Worm (Caenorhabditis elegans) whole organism, L2 larva: ENCODE measurements around the gene mdt-4.

Experiments used
- F13H6.1 ChIP-seq: sonication (generic microtip); optimal IDR thresholded peaks from 2 replicates; lab custom pipeline; 2016; ENCODE audit warnings: missing genetic modification characterization, missing compliant biosample characterization
- aly-2 ChIP-seq: fragments of 150-350 bp; optimal IDR thresholded peaks from 2 replicates; lab custom pipeline; 2014; ENCODE audit warnings: missing biosample characterization, missing genetic modification characterization
- blmp-1 ChIP-seq: sonication (generic microtip); optimal IDR thresholded peaks from 2 replicates; lab custom pipeline; 2017; ENCODE audit warnings: missing genetic modification characterization, mild to moderate bottlenecking, missing compliant biosample characterization, antibody characterized with exemption, moderate library complexity; ENCODE audit not compliant: insufficient read depth
- ceh-16 ChIP-seq: fragments of 150-350 bp; optimal IDR thresholded peaks from 2 replicates; lab custom pipeline; 2014; ENCODE audit warnings: missing biosample characterization, missing genetic modification characterization
- ceh-82 ChIP-seq: fragments of 150-350 bp; optimal IDR thresholded peaks from 2 replicates; lab custom pipeline; 2014; ENCODE audit warnings: missing biosample characterization, missing genetic modification characterization
- dmd-4 ChIP-seq: sonication (generic microtip); optimal IDR thresholded peaks from 2 replicates; lab custom pipeline; 2017; ENCODE audit warnings: missing biosample characterization, missing genetic modification characterization
- egl-27 ChIP-seq: sonication (generic microtip); optimal IDR thresholded peaks from 3 replicates; lab custom pipeline; 2017; ENCODE audit warnings: missing biosample characterization, missing genetic modification reagents, missing genetic modification characterization
- elt-1 ChIP-seq: fragments of 150-350 bp; optimal IDR thresholded peaks from 2 replicates; lab custom pipeline; 2014; ENCODE audit warnings: missing biosample characterization, missing genetic modification characterization
- elt-3 ChIP-seq: sonication (generic microtip); optimal IDR thresholded peaks from 2 replicates; lab custom pipeline; 2017; ENCODE audit warnings: missing biosample characterization, missing genetic modification characterization
- fos-1 ChIP-seq: fragments of 150-350 bp; optimal IDR thresholded peaks from 2 replicates; lab custom pipeline; 2014; ENCODE audit warnings: missing biosample characterization, missing genetic modification characterization
- gmeb-1 ChIP-seq: fragments of 150-350 bp; optimal IDR thresholded peaks from 2 replicates; lab custom pipeline; 2014; ENCODE audit warnings: missing biosample characterization, missing genetic modification characterization
- lin-11 ChIP-seq: fragments of 150-350 bp; sonication (generic microtip); optimal IDR thresholded peaks from 2 replicates; lab custom pipeline; 2014; ENCODE audit warnings: missing biosample characterization, missing genetic modification characterization, inconsistent platforms, mixed read lengths
- lin-13 ChIP-seq: fragments of 150-350 bp; optimal IDR thresholded peaks from 2 replicates; lab custom pipeline; 2014; ENCODE audit warnings: missing biosample characterization, missing genetic modification reagents, missing genetic modification characterization
- lin-39 ChIP-seq: fragments of 150-350 bp; optimal IDR thresholded peaks from 2 replicates; lab custom pipeline; 2014; ENCODE audit warnings: missing biosample characterization, missing genetic modification reagents, missing genetic modification characterization
- lsy-2 ChIP-seq, 2 experiments: fragments of 150-350 bp in 1 of 2; sonication (generic microtip) in 1 of 2; optimal IDR thresholded peaks; 2 replicates each; lab custom pipeline; 2014 to 2017; ENCODE audit warnings: missing biosample characterization in 2 of 2, missing genetic modification characterization in 2 of 2
- mbf-1 ChIP-seq: sonication (generic microtip); optimal IDR thresholded peaks from 2 replicates; lab custom pipeline; 2017; ENCODE audit warnings: missing biosample characterization, missing genetic modification characterization
- mdl-1 ChIP-seq, 2 experiments: fragments of 150-350 bp in 1 of 2; sonication (generic microtip) in 1 of 2; optimal IDR thresholded peaks; 2 replicates each; lab custom pipeline; 2017; ENCODE audit warnings: missing biosample characterization in 2 of 2, missing genetic modification characterization in 2 of 2
- nhr-11 ChIP-seq: fragments of 150-350 bp; optimal IDR thresholded peaks from 2 replicates; lab custom pipeline; 2014; ENCODE audit warnings: missing biosample characterization, missing genetic modification characterization
- nhr-12 ChIP-seq: fragments of 150-350 bp; optimal IDR thresholded peaks from 2 replicates; lab custom pipeline; 2014; ENCODE audit warnings: missing biosample characterization, missing genetic modification characterization
- nhr-129 ChIP-seq: fragments of 150-350 bp; optimal IDR thresholded peaks from 2 replicates; lab custom pipeline; 2014; ENCODE audit warnings: missing biosample characterization, missing genetic modification characterization
- nhr-21 ChIP-seq: fragments of 150-350 bp; optimal IDR thresholded peaks from 2 replicates; lab custom pipeline; 2014; ENCODE audit warnings: missing biosample characterization, missing genetic modification characterization
- nhr-237 ChIP-seq: fragments of 150-350 bp; optimal IDR thresholded peaks from 2 replicates; lab custom pipeline; 2014; ENCODE audit warnings: missing biosample characterization, missing genetic modification characterization
- nhr-25 ChIP-seq: fragments of 150-350 bp; sonication (generic microtip); optimal IDR thresholded peaks from 3 replicates; lab custom pipeline; 2014; ENCODE audit warnings: missing biosample characterization, missing genetic modification characterization
- nhr-6 ChIP-seq: fragments of 150-350 bp; optimal IDR thresholded peaks from 2 replicates; lab custom pipeline; 2014; ENCODE audit warnings: missing biosample characterization, missing genetic modification characterization
- nhr-77 ChIP-seq: fragments of 150-350 bp; optimal IDR thresholded peaks from 2 replicates; lab custom pipeline; 2014; ENCODE audit warnings: missing biosample characterization, missing genetic modification characterization
- peb-1 ChIP-seq: fragments of 150-350 bp; optimal IDR thresholded peaks from 2 replicates; lab custom pipeline; 2014; ENCODE audit warnings: missing biosample characterization, missing genetic modification characterization
- sem-4 ChIP-seq: fragments of 150-350 bp; optimal IDR thresholded peaks from 2 replicates; lab custom pipeline; 2014; ENCODE audit warnings: missing biosample characterization, missing genetic modification reagents, missing genetic modification characterization
- skn-1 ChIP-seq: sonication (generic microtip); optimal IDR thresholded peaks from 2 replicates; lab custom pipeline; 2017; ENCODE audit warnings: missing biosample characterization, missing genetic modification characterization
- sma-9 ChIP-seq, 2 experiments: fragments of 150-350 bp in 1 of 2; sonication (generic microtip) in 1 of 2; optimal IDR thresholded peaks; 2 replicates each; lab custom pipeline; 2014 to 2016; ENCODE audit warnings: missing genetic modification characterization in 2 of 2, mild to moderate bottlenecking in 1 of 2, missing biosample characterization in 1 of 2, missing compliant biosample characterization in 1 of 2, missing genetic modification reagents in 1 of 2, moderate library complexity in 1 of 2
- unc-62 ChIP-seq: fragments of 150-350 bp; optimal IDR thresholded peaks from 2 replicates; lab custom pipeline; 2014; ENCODE audit warnings: missing biosample characterization, missing genetic modification reagents, missing genetic modification characterization
- zag-1 ChIP-seq: fragments of 150-350 bp; optimal IDR thresholded peaks from 2 replicates; lab custom pipeline; 2014; ENCODE audit warnings: missing biosample characterization, missing genetic modification characterization
- ztf-1 ChIP-seq: fragments of 200-800 bp; sonication (Bioruptor generic); conservative IDR thresholded peaks from 2 replicates; pipeline ENCODE4 v1.3.6; 2022; ENCODE audit warnings: missing genetic modification characterization, missing compliant biosample characterization
- ztf-11 ChIP-seq: sonication (generic microtip); optimal IDR thresholded peaks from 2 replicates; lab custom pipeline; 2017; ENCODE audit warnings: missing biosample characterization, missing genetic modification characterization
- ztf-4 ChIP-seq: fragments of 150-350 bp; optimal IDR thresholded peaks from 2 replicates; lab custom pipeline; 2014; ENCODE audit warnings: missing biosample characterization, missing genetic modification characterization

mdt-4 gene

ce11 chrII:4985961-4986503 lies 42.3 kb upstream of the mdt-4 start:
- peak; percentile 49 for TF ChIP-seq sma-9 (GFP tag; optimal IDR thresholded peaks at IDR 0.05; lab: Kevin White, UChicago)
- no peak for TF ChIP-seq sma-9 (tag; optimal IDR thresholded peaks at IDR 0.05; lab: Kevin White, UChicago)
- TF ChIP-seq egl-27, result no peak
- TF ChIP-seq nhr-25 (tag; lab: Kevin White, UChicago), result peak; percentile 32
- no peak for TF ChIP-seq lin-11 (tag; lab: Kevin White, UChicago)
- TF ChIP-seq nhr-129, result peak; percentile 40
- peak; percentile 58 for TF ChIP-seq ceh-16 (tag; lab: Kevin White, UChicago)

DNA sequence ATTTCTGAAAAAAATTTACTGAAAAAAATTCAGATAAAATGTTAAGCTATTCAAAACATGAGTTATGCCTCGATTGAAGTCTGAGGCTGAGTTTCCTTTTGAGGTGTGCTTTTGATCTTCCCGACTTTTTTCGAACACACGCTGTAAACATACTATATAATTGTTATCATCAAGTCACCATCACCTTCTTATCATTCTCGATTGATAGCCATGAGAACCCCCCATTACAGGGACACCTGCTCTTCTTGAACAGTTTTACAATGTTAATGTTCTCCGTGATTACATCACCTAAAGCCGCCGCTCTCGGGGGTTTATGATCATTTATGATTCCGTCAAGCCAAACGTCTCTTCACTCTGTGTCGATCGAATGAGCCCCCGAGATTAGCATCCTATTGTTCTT lies 40.4 kb upstream of the mdt-4 start:
- TF ChIP-seq ztf-1 (GFP tag; lab: Robert Waterston, UW), result no peak
- TF ChIP-seq elt-3 (tag; lab: Kevin White, UChicago), result no peak
- no peak for TF ChIP-seq gmeb-1 (tag; lab: Kevin White, UChicago)
- TF ChIP-seq, all 48 proteins: peak for 0

DNA sequence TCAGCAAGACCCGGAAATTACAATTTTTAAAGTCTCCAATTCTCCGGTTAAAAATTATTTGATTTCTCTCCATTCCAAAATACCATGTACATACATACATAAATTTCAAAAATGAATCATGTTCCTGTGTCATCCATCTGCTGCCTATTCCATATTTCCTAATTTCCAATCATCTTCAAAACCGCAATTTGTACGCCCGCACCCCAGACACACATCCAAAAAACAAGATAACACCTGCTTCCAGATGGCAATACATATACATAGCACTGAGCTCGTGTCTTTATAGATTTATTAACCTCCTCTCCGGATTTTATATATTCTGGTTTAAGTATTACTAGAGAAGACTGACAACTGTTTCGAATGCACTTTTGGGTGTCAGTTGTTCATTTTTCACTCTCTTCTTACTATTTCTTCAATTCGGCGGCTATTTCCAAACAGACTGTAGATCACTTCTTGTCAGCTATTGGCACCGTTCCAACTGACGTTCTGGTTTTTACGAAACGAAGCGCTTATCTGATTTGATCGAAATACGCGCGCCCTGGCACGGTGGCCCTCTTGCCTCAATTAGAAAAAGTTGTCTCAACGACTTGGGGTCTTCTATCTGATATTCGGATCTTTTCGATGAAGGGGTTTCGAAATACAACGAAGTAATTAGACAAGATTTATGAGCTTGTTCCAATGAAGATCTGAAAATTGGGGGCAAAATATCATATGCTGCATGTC lies 38.1 kb upstream of the mdt-4 start:
- TF ChIP-seq elt-1 (peak; percentile 16), skn-1 (no peak), fos-1 (tag; lab: Kevin White, UChicago) (no peak), lsy-2 (tag; optimal IDR thresholded peaks at IDR 0.05; lab: Kevin White, UChicago) (no peak), gmeb-1 (tag; lab: Kevin White, UChicago) (no peak), lin-39 (tag; lab: Kevin White, UChicago) (no peak), ceh-16 (tag; lab: Kevin White, UChicago) (peak; percentile 90), zag-1 (tag; lab: Kevin White, UChicago) (no peak), mdl-1 (tag; optimal IDR thresholded peaks at IDR 0.05; lab: Kevin White, UChicago) (no peak), nhr-129 (no peak), unc-62 (GFP tag; lab: Kevin White, UChicago) (no peak), mbf-1 (tag; lab: Kevin White, UChicago) (no peak), aly-2 (tag; lab: Kevin White, UChicago) (no peak)

DNA sequence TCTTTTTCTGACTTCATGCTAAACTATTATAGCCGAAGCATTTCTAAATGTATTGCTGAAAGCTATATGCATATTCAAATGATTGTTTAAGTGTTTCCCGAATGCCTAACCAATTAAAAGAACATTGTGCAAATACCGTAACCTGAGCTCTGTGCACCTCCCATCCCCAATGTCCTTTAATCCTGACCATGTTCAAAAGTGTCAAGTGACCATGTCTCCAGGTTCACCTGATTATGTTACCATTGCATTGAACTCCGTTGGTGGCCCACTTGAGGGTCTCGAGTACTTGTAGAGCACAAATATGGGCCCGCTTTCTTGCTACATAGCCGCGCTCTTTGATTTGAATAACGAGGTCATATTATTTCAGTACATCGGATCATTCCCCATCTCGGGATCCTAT lies 31.6 kb upstream of the mdt-4 start:
- no peak for TF ChIP-seq ztf-11 (tag; lab: Kevin White, UChicago)
- TF ChIP-seq ceh-82 (tag; lab: Kevin White, UChicago), result no peak
- TF ChIP-seq dmd-4 (tag; lab: Kevin White, UChicago), result no peak
- TF ChIP-seq ztf-1 (GFP tag; lab: Robert Waterston, UW), result no peak
- no peak for TF ChIP-seq ztf-4 (tag; lab: Kevin White, UChicago)
- TF ChIP-seq peb-1, result no peak
- no peak for TF ChIP-seq ceh-16 (tag; lab: Kevin White, UChicago)
- TF ChIP-seq nhr-6, result no peak
- no peak for TF ChIP-seq F13H6.1
- TF ChIP-seq sem-4 (tag; lab: Kevin White, UChicago), result no peak
- TF ChIP-seq nhr-11 (tag; lab: Kevin White, UChicago), result no peak
- TF ChIP-seq nhr-12, result no peak
- no peak for TF ChIP-seq blmp-1 (tag; lab: Kevin White, UChicago)
- TF ChIP-seq nhr-237, result no peak
- TF ChIP-seq elt-3 (tag; lab: Kevin White, UChicago), result no peak
- TF ChIP-seq nhr-129, result no peak

- TF ChIP-seq nhr-77 (tag; lab: Kevin White, UChicago), result no peak
- TF ChIP-seq nhr-21, result no peak
- no peak for TF ChIP-seq peb-1
- TF ChIP-seq skn-1, result no peak
- no peak for TF ChIP-seq lin-13 (GFP tag; lab: Kevin White, UChicago)
Observed at ce11 chrII:4974448-4974951, 30.8 kb upstream of the mdt-4 start.
